Fruit fly (Drosophila melanogaster) whole organism, embryonic: Measurements from ENCODE around the gene CG14568.

Experiments
- B-H1 ChIP-seq: fragments of 200-800 bp; sonication (Bioruptor generic); IDR thresholded peaks from 3 replicates; pipeline ENCODE4 v1.3.6; 2022; ENCODE audit warnings: missing biosample characterization, missing genetic modification characterization
- CG1024 ChIP-seq: fragments of 200-800 bp; sonication (Bioruptor generic); IDR thresholded peaks from 2 replicates; pipeline ENCODE4 v1.3.6; 2022; ENCODE audit warnings: missing biosample characterization, missing genetic modification characterization
- CG11085 ChIP-seq: fragments of 200-800 bp; sonication (Bioruptor generic); IDR thresholded peaks from 2 replicates; pipeline ENCODE4 v1.3.6; 2022; ENCODE audit warnings: missing biosample characterization, missing genetic modification characterization
- CG11504 ChIP-seq: fragments of 200-800 bp; sonication (Bioruptor generic); optimal IDR thresholded peaks from 3 replicates; lab custom pipeline; 2019; ENCODE audit warnings: missing biosample characterization, mild to moderate bottlenecking, missing genetic modification characterization, moderate library complexity
- CG11560 ChIP-seq: fragments of 200-800 bp; sonication (Bioruptor generic); IDR thresholded peaks from 3 replicates; pipeline ENCODE4 v1.3.6; 2022; ENCODE audit warnings: missing biosample characterization, missing genetic modification characterization
- CG13287 ChIP-seq: fragments of 200-800 bp; sonication (Bioruptor generic); IDR thresholded peaks from 2 replicates; pipeline ENCODE4 v1.3.6; 2022; ENCODE audit warnings: missing biosample characterization, missing genetic modification characterization; ENCODE audit not compliant: partially characterized antibody
- CG13894 ChIP-seq: fragments of 200-800 bp; sonication (Bioruptor generic); optimal IDR thresholded peaks from 3 replicates; lab custom pipeline; 2018; ENCODE audit warnings: missing biosample characterization, mild to moderate bottlenecking, missing genetic modification characterization, moderate library complexity
- CG14014 ChIP-seq: fragments of 200-800 bp; sonication (Bioruptor generic); IDR thresholded peaks from 2 replicates; pipeline ENCODE4 v1.3.6; 2022; ENCODE audit warnings: missing biosample characterization, missing genetic modification characterization
- CG15011 ChIP-seq: fragments of 200-800 bp; sonication (Bioruptor generic); optimal IDR thresholded peaks from 3 replicates; lab custom pipeline; 2018; ENCODE audit warnings: missing biosample characterization, mild to moderate bottlenecking, missing genetic modification characterization
- CG1529 ChIP-seq: fragments of 200-800 bp; sonication (Bioruptor generic); optimal IDR thresholded peaks from 3 replicates; lab custom pipeline; 2018; ENCODE audit warnings: missing biosample characterization, missing genetic modification characterization
- CG15479 ChIP-seq: fragments of 200-800 bp; sonication (Bioruptor generic); optimal IDR thresholded peaks from 3 replicates; lab custom pipeline; 2019; ENCODE audit warnings: missing biosample characterization, mild to moderate bottlenecking, missing genetic modification characterization, moderate library complexity
- CG15514 ChIP-seq: fragments of 200-800 bp; sonication (Bioruptor generic); optimal IDR thresholded peaks from 3 replicates; lab custom pipeline; 2017; ENCODE audit warnings: missing biosample characterization, missing genetic modification characterization, mild to moderate bottlenecking, moderate library complexity, missing genetic modification reagents
- CG17829 ChIP-seq: fragments of 200-800 bp; optimal IDR thresholded peaks from 2 replicates; lab custom pipeline; 2019; ENCODE audit warnings: missing biosample characterization, mild to moderate bottlenecking, missing genetic modification characterization, moderate library complexity
- CG17912 ChIP-seq: fragments of 200-800 bp; sonication (Bioruptor generic); optimal IDR thresholded peaks from 2 replicates; lab custom pipeline; 2018; ENCODE audit warnings: missing biosample characterization, mild to moderate bottlenecking, missing genetic modification characterization
- CG2875 ChIP-seq: fragments of 200-800 bp; sonication (Bioruptor generic); optimal IDR thresholded peaks from 2 replicates; lab custom pipeline; 2017; ENCODE audit warnings: missing biosample characterization, mild to moderate bottlenecking, missing genetic modification characterization, missing genetic modification reagents
- CG30020 ChIP-seq: fragments of 200-800 bp; optimal IDR thresholded peaks from 2 replicates; lab custom pipeline; 2019; ENCODE audit warnings: missing biosample characterization, mild to moderate bottlenecking, missing genetic modification characterization, moderate library complexity
- CG32772 ChIP-seq: fragments of 200-800 bp; sonication (Bioruptor generic); IDR thresholded peaks from 2 replicates; pipeline ENCODE4 v1.3.6; 2022; ENCODE audit warnings: missing biosample characterization, missing genetic modification characterization
- CG34376 ChIP-seq: fragments of 200-800 bp; sonication (Bioruptor generic); optimal IDR thresholded peaks from 2 replicates; lab custom pipeline; 2018; ENCODE audit warnings: missing biosample characterization, mild to moderate bottlenecking, missing genetic modification characterization
- CG42726 ChIP-seq: fragments of 200-800 bp; sonication (Bioruptor generic); IDR thresholded peaks from 2 replicates; pipeline ENCODE4 v1.3.6; 2022; ENCODE audit warnings: missing biosample characterization, missing genetic modification characterization; ENCODE audit not compliant: partially characterized antibody
- CG4424 ChIP-seq: fragments of 200-800 bp; sonication (Bioruptor generic); optimal IDR thresholded peaks from 3 replicates; lab custom pipeline; 2016; ENCODE audit warnings: missing biosample characterization, missing genetic modification characterization
- CG4617 ChIP-seq: fragments of 200-800 bp; sonication (Bioruptor generic); optimal IDR thresholded peaks from 3 replicates; lab custom pipeline; 2016; ENCODE audit warnings: missing biosample characterization, missing genetic modification characterization, borderline replicate concordance
- CG8944 ChIP-seq: fragments of 200-800 bp; sonication (Bioruptor generic); optimal IDR thresholded peaks from 3 replicates; lab custom pipeline; 2016; ENCODE audit warnings: missing biosample characterization, missing genetic modification characterization
- CkIIα-i1 ChIP-seq: fragments of 200-800 bp; sonication (Bioruptor generic); IDR thresholded peaks from 2 replicates; pipeline ENCODE4 v1.3.6; 2022; ENCODE audit warnings: missing biosample characterization, missing genetic modification characterization
- Dfd ChIP-seq, 2 experiments: fragments of >200 bp; optimal IDR thresholded peaks; 2 replicates each; lab custom pipeline; 2017; ENCODE audit warnings: missing biosample characterization in 2 of 2, missing genetic modification characterization in 2 of 2
- GATAe ChIP-seq: fragments of 200-800 bp; sonication (Bioruptor generic); conservative IDR thresholded peaks from 2 replicates; pipeline ENCODE4 v1.3.6; 2022; ENCODE audit warnings: missing biosample characterization, missing genetic modification characterization
- HmgD ChIP-seq: fragments of 200-800 bp; sonication (Bioruptor generic); optimal IDR thresholded peaks from 3 replicates; lab custom pipeline; 2016; ENCODE audit warnings: missing biosample characterization, missing genetic modification characterization
- HmgZ ChIP-seq: fragments of 200-800 bp; sonication (Bioruptor generic); optimal IDR thresholded peaks from 2 replicates; lab custom pipeline; 2018; ENCODE audit warnings: missing biosample characterization, mild to moderate bottlenecking, missing genetic modification characterization
- Hmr ChIP-seq: fragments of 200-800 bp; sonication (Bioruptor generic); optimal IDR thresholded peaks from 3 replicates; lab custom pipeline; 2017; ENCODE audit warnings: mild to moderate bottlenecking, missing biosample characterization, missing genetic modification reagents, missing genetic modification characterization
- Lhr ChIP-seq: fragments of 200-800 bp; sonication (Bioruptor generic); optimal IDR thresholded peaks from 3 replicates; lab custom pipeline; 2017; ENCODE audit warnings: mild to moderate bottlenecking, missing biosample characterization, missing genetic modification reagents, missing genetic modification characterization
- MBD-R2 ChIP-seq: fragments of 200-800 bp; sonication (Bioruptor generic); IDR thresholded peaks from 2 replicates; pipeline ENCODE4 v1.3.6; 2022; ENCODE audit warnings: missing biosample characterization, missing genetic modification characterization
- Myb ChIP-seq: fragments of 200-800 bp; sonication (Bioruptor generic); optimal IDR thresholded peaks from 2 replicates; lab custom pipeline; 2016; ENCODE audit warnings: missing biosample characterization, missing genetic modification characterization
- Side ChIP-seq: fragments of 200-800 bp; sonication (Bioruptor generic); optimal IDR thresholded peaks from 2 replicates; lab custom pipeline; 2016; ENCODE audit warnings: missing biosample characterization, missing genetic modification characterization
- Sox102F ChIP-seq: fragments of 200-800 bp; sonication (Bioruptor generic); optimal IDR thresholded peaks from 2 replicates; lab custom pipeline; 2018; ENCODE audit warnings: missing biosample characterization, mild to moderate bottlenecking, missing genetic modification characterization, moderate library complexity
- ac ChIP-seq: fragments of 200-800 bp; sonication (Bioruptor generic); optimal IDR thresholded peaks from 3 replicates; lab custom pipeline; 2017; ENCODE audit warnings: missing biosample characterization, mild to moderate bottlenecking, missing genetic modification characterization
- chn ChIP-seq: fragments of 200-800 bp; sonication (Bioruptor generic); optimal IDR thresholded peaks from 2 replicates; lab custom pipeline; 2016; ENCODE audit warnings: missing biosample characterization, missing genetic modification characterization
- danr ChIP-seq: fragments of 200-800 bp; sonication (Bioruptor generic); IDR thresholded peaks from 2 replicates; pipeline ENCODE4 v1.3.6; 2022; ENCODE audit warnings: missing biosample characterization, missing genetic modification characterization
- dpn ChIP-seq, 2 experiments: fragments of 200-800 bp; sonication (Bioruptor generic); optimal IDR thresholded peaks; 3 replicates each; lab custom pipeline; 2016; ENCODE audit warnings: missing biosample characterization in 2 of 2, missing genetic modification characterization in 2 of 2
- esg ChIP-seq: fragments of 200-800 bp; sonication (Bioruptor generic); conservative IDR thresholded peaks from 2 replicates; pipeline ENCODE4 v1.3.6; 2022; ENCODE audit warnings: missing biosample characterization, missing genetic modification characterization
- fd96Cb ChIP-seq: fragments of 200-800 bp; sonication (Bioruptor generic); optimal IDR thresholded peaks from 2 replicates; lab custom pipeline; 2018; ENCODE audit warnings: missing biosample characterization, mild to moderate bottlenecking, missing genetic modification characterization, moderate library complexity
- fu2 ChIP-seq: fragments of 200-800 bp; sonication (Bioruptor generic); optimal IDR thresholded peaks from 2 replicates; lab custom pipeline; 2016; ENCODE audit warnings: missing biosample characterization, missing genetic modification characterization
- gfzf ChIP-seq: fragments of 200-800 bp; sonication (Bioruptor generic); optimal IDR thresholded peaks from 2 replicates; lab custom pipeline; 2016; ENCODE audit warnings: missing biosample characterization, mild to moderate bottlenecking, missing genetic modification characterization, moderate library complexity
- grn ChIP-seq: fragments of 200-800 bp; sonication (Bioruptor generic); optimal IDR thresholded peaks from 3 replicates; lab custom pipeline; 2017; ENCODE audit warnings: missing biosample characterization, missing genetic modification characterization
- inv ChIP-seq: fragments of 200-800 bp; sonication (Bioruptor generic); IDR thresholded peaks from 2 replicates; pipeline ENCODE4 v1.3.6; 2022; ENCODE audit warnings: missing biosample characterization, missing genetic modification characterization; ENCODE audit not compliant: partially characterized antibody
- ken ChIP-seq: fragments of 200-800 bp; sonication (Bioruptor generic); IDR thresholded peaks from 3 replicates; pipeline ENCODE4 v1.3.6; 2022; ENCODE audit warnings: missing biosample characterization, missing genetic modification characterization
- nau ChIP-seq: fragments of 200-800 bp; sonication (Bioruptor generic); optimal IDR thresholded peaks from 3 replicates; lab custom pipeline; 2017; ENCODE audit warnings: missing biosample characterization, mild to moderate bottlenecking, missing genetic modification characterization, missing genetic modification reagents
- pum ChIP-seq: fragments of 200-800 bp; sonication (Bioruptor generic); optimal IDR thresholded peaks from 2 replicates; lab custom pipeline; 2016; ENCODE audit warnings: missing biosample characterization, missing genetic modification characterization
- row ChIP-seq: fragments of 200-800 bp; sonication (Bioruptor generic); IDR thresholded peaks from 3 replicates; pipeline ENCODE4 v1.3.6; 2022; ENCODE audit warnings: missing biosample characterization, missing genetic modification characterization
- usp ChIP-seq: fragments of >200 bp; optimal IDR thresholded peaks from 2 replicates; lab custom pipeline; 2017; ENCODE audit warnings: missing biosample characterization, missing genetic modification characterization
- wek ChIP-seq: fragments of 200-800 bp; sonication (Bioruptor generic); optimal IDR thresholded peaks from 3 replicates; lab custom pipeline; 2018; ENCODE audit warnings: missing biosample characterization, mild to moderate bottlenecking, missing genetic modification characterization, moderate library complexity
- zf30C ChIP-seq: fragments of 200-800 bp; sonication (Bioruptor generic); optimal IDR thresholded peaks from 3 replicates; lab custom pipeline; 2018; ENCODE audit warnings: missing biosample characterization, mild to moderate bottlenecking, missing genetic modification characterization

CG14568 gene

dm6 chr3L:21727013-21727727 is 6.1 kb downstream of the CG14568 start (continued):
- TF ChIP-seq CG15479: peak; percentile 79
- TF ChIP-seq Dfd (GFP tag; optimal IDR thresholded peaks at IDR 0.05; lab: Kevin White, UChicago): no peak
- no peak for TF ChIP-seq CkIIα-i1
- TF ChIP-seq CG11504 (tag; lab: Kevin White, UChicago): no peak
- TF ChIP-seq MBD-R2 (GFP tag; lab: Robert Waterston, UW): no peak
- TF ChIP-seq CG13894: no peak
- no peak for TF ChIP-seq Sox102F (GFP tag; lab: Kevin White, UChicago)
- no peak for TF ChIP-seq CG4617
- peak; percentile 50 for TF ChIP-seq CG17829 (tag; lab: Kevin White, UChicago)
- TF ChIP-seq row (GFP tag; lab: Robert Waterston, UW): peak; percentile 40; the same call in 2 of the 3 replicates
- no peak for TF ChIP-seq CG2875 (GFP tag; lab: Kevin White, UChicago)
- no peak for TF ChIP-seq CG15011 (GFP tag; lab: Kevin White, UChicago)
- no peak for TF ChIP-seq CG15514
- no peak for TF ChIP-seq chn
- peak; percentile 23 for TF ChIP-seq CG4424 (GFP tag; lab: Kevin White, UChicago)
- TF ChIP-seq CG11085 (GFP tag; lab: Robert Waterston, UW): no peak
- no peak for TF ChIP-seq Myb (GFP tag; lab: Kevin White, UChicago)
- TF ChIP-seq CG1024: no peak
- no peak for TF ChIP-seq B-H1 (GFP tag; lab: Robert Waterston, UW)
- TF ChIP-seq wek (GFP tag; lab: Kevin White, UChicago): no peak
- TF ChIP-seq GATAe (GFP tag; lab: Robert Waterston, UW): no peak
- no peak for TF ChIP-seq CG42726
- TF ChIP-seq gfzf (GFP tag; lab: Kevin White, UChicago): no peak
- peak; percentile 83 for TF ChIP-seq grn (GFP tag; lab: Kevin White, UChicago)
- TF ChIP-seq dpn (GFP tag; optimal IDR thresholded peaks at IDR 0.05; lab: Kevin White, UChicago): no peak
- no peak for TF ChIP-seq Hmr (GFP tag; lab: Kevin White, UChicago)
- no peak for TF ChIP-seq danr (GFP tag; lab: Robert Waterston, UW)
- no peak for TF ChIP-seq Lhr (GFP tag; lab: Kevin White, UChicago)
- peak; percentile 22 for TF ChIP-seq CG1529 (GFP tag; lab: Kevin White, UChicago)
- TF ChIP-seq ken (GFP tag; lab: Robert Waterston, UW): no peak
- TF ChIP-seq ac (GFP tag; lab: Kevin White, UChicago): no peak
- no peak for TF ChIP-seq Side (GFP tag; lab: Kevin White, UChicago)
- peak; percentile 73 for TF ChIP-seq zf30C
- TF ChIP-seq esg (GFP tag; lab: Robert Waterston, UW): no peak
- no peak for TF ChIP-seq inv (GFP tag; lab: Robert Waterston, UW)
- no peak for TF ChIP-seq fu2 (GFP tag; lab: Kevin White, UChicago)
- no peak for TF ChIP-seq CG14014 (GFP tag; lab: Robert Waterston, UW)
- no peak for TF ChIP-seq CG17912
- TF ChIP-seq CG34376 (GFP tag; lab: Kevin White, UChicago): no peak
- no peak for TF ChIP-seq CG11560
- no peak for TF ChIP-seq CG8944
- TF ChIP-seq nau (GFP tag; lab: Kevin White, UChicago): no peak
- TF ChIP-seq CG32772 (GFP tag; lab: Robert Waterston, UW): no peak
- peak; percentile 38 for TF ChIP-seq fd96Cb (tag; lab: Kevin White, UChicago)
- TF ChIP-seq pum (GFP tag; lab: Kevin White, UChicago): no peak
- no peak for TF ChIP-seq HmgZ (tag; lab: Kevin White, UChicago)
- no peak for TF ChIP-seq CG30020 (tag; lab: Kevin White, UChicago)
- no peak for TF ChIP-seq HmgD (GFP tag; lab: Kevin White, UChicago)
- TF ChIP-seq usp (GFP tag; lab: Kevin White, UChicago): no peak
- no peak for TF ChIP-seq CG13287 (GFP tag; lab: Robert Waterston, UW)
